Fruit fly (Drosophila melanogaster) whole organism, pupa: ENCODE results near the gene Spt3.

Experiments
- CG32121 ChIP-seq: fragments of 200-800 bp; sonication (Bioruptor generic); IDR thresholded peaks from 2 replicates; pipeline ENCODE4 v1.3.6; 2022; ENCODE audit warnings: missing biosample characterization, missing genetic modification characterization
- CG8301 ChIP-seq: fragments of 200-800 bp; sonication (Bioruptor generic); optimal IDR thresholded peaks from 2 replicates; lab custom pipeline; 2018; ENCODE audit warnings: missing biosample characterization, mild to moderate bottlenecking, missing genetic modification characterization
- D1 ChIP-seq: fragments of 200-800 bp; sonication (Bioruptor generic); optimal IDR thresholded peaks from 2 replicates; lab custom pipeline; 2018; ENCODE audit warnings: missing biosample characterization, mild to moderate bottlenecking, missing genetic modification characterization, moderate library complexity
- EcR ChIP-seq: fragments of 200-800 bp; sonication (Bioruptor generic); optimal IDR thresholded peaks from 3 replicates; lab custom pipeline; 2019; ENCODE audit warnings: missing biosample characterization, missing genetic modification characterization, mild to moderate bottlenecking, moderate library complexity, missing genetic modification reagents
- Pif1B ChIP-seq: fragments of 200-800 bp; sonication (Bioruptor generic); optimal IDR thresholded peaks from 3 replicates; lab custom pipeline; 2016; ENCODE audit warnings: missing biosample characterization, missing genetic modification characterization
- fd96Ca ChIP-seq: fragments of 200-800 bp; sonication (Bioruptor generic); IDR thresholded peaks from 3 replicates; pipeline ENCODE4 v1.3.6; 2022; ENCODE audit warnings: missing biosample characterization, missing genetic modification characterization

- TF ChIP-seq fd96Ca (GFP tag; lab: Robert Waterston, UW): 0 out of 3 replicates have a peak, but pooled peaks have one; percentile 21
- no peak for TF ChIP-seq EcR
- no peak for TF ChIP-seq D1 (tag; lab: Kevin White, UChicago)
- no peak for TF ChIP-seq CG8301
- no peak for TF ChIP-seq CG32121 (GFP tag; lab: Robert Waterston, UW)
- TF ChIP-seq Pif1B (GFP tag; lab: Kevin White, UChicago): no peak
Observed at dm6 chr3R:12006417-12006816, 10.5 kb upstream of the Spt3 start.
